Fruit fly (Drosophila melanogaster) whole organism, prepupa: ENCODE results near the gene Cyp6a18.

ENCODE experiments used
- Blimp-1 ChIP-seq: fragments of 200-800 bp; sonication (Bioruptor generic); optimal IDR thresholded peaks from 3 replicates; lab custom pipeline; 2017; ENCODE audit warnings: missing biosample characterization, missing genetic modification characterization, mild to moderate bottlenecking, moderate library complexity, missing genetic modification reagents
- CG11294 ChIP-seq: fragments of 200-800 bp; sonication (Bioruptor generic); IDR thresholded peaks from 2 replicates; pipeline ENCODE4 v1.3.6; 2022; ENCODE audit warnings: missing biosample characterization, missing genetic modification characterization
- CG6808 ChIP-seq: fragments of 200-800 bp; sonication (Bioruptor generic); optimal IDR thresholded peaks from 3 replicates; lab custom pipeline; 2017; ENCODE audit warnings: missing biosample characterization, missing genetic modification characterization, mild to moderate bottlenecking, moderate library complexity, missing genetic modification reagents
- Eip93F ChIP-seq: fragments of 200-800 bp; sonication (Bioruptor generic); optimal IDR thresholded peaks from 2 replicates; lab custom pipeline; 2016; ENCODE audit warnings: missing biosample characterization, mild to moderate bottlenecking, missing genetic modification characterization
- Ets21C ChIP-seq: fragments of 200-800 bp; sonication (Bioruptor generic); optimal IDR thresholded peaks from 3 replicates; lab custom pipeline; 2016; ENCODE audit warnings: missing biosample characterization, missing genetic modification characterization
- Ets96B ChIP-seq: fragments of 200-800 bp; optimal IDR thresholded peaks from 2 replicates; lab custom pipeline; 2019; ENCODE audit warnings: missing biosample characterization, mild to moderate bottlenecking, missing genetic modification characterization, moderate library complexity
- Hr38 ChIP-seq: sonication (Bioruptor generic); optimal IDR thresholded peaks from 2 replicates; lab custom pipeline; 2016; ENCODE audit warnings: missing biosample characterization, missing genetic modification characterization
- Sox14 ChIP-seq: fragments of 200-800 bp; sonication (Bioruptor generic); optimal IDR thresholded peaks from 3 replicates; lab custom pipeline; 2016; ENCODE audit warnings: missing biosample characterization, missing genetic modification characterization
- dac ChIP-seq: fragments of 200-800 bp; sonication (Bioruptor generic); optimal IDR thresholded peaks from 2 replicates; lab custom pipeline; 2017; ENCODE audit warnings: missing biosample characterization, mild to moderate bottlenecking, missing genetic modification characterization
- eg ChIP-seq: fragments of 200-800 bp; sonication (Bioruptor generic); IDR thresholded peaks from 3 replicates; pipeline ENCODE4 v1.3.6; 2022; ENCODE audit warnings: missing biosample characterization, missing genetic modification characterization
- lz ChIP-seq: fragments of 200-800 bp; sonication (Bioruptor generic); optimal IDR thresholded peaks from 3 replicates; lab custom pipeline; 2016; ENCODE audit warnings: missing biosample characterization, missing genetic modification characterization
- salr ChIP-seq, 2 experiments: fragments of 200-800 bp; sonication (Bioruptor generic); optimal IDR thresholded peaks; 3 replicates each; lab custom pipeline; 2016 to 2018; ENCODE audit warnings: missing biosample characterization in 2 of 2, missing genetic modification characterization in 2 of 2, mild to moderate bottlenecking in 1 of 2
- spab ChIP-seq: fragments of 200-800 bp; sonication (Bioruptor generic); optimal IDR thresholded peaks from 2 replicates; lab custom pipeline; 2017; ENCODE audit warnings: missing biosample characterization, mild to moderate bottlenecking, missing genetic modification characterization, missing genetic modification reagents

DNA sequence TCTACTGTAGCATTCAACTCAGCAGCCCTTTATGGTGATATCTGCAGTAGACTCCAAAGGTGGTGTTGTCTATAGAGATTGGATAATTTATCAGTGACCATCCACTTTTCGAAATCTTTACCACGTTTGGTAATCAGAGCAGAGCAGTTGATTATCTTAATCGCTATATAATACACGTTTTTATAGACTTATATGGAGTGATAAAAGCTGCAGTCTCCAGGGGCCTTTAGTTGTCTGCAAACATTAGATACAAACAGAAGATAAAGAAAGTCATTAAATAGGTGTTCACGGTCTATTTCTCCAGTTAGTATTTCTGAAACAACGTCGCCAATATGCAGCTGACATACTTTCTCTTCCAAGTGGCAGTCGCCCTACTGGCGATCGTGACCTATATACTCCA lies at the start of gene Cyp6a18:
- TF ChIP-seq spab (no peak), dac (no peak), Blimp-1 (GFP tag; lab: Kevin White, UChicago) (no peak), CG6808 (no peak), Hr38 (GFP tag; lab: Kevin White, UChicago) (no peak), Eip93F (GFP tag; lab: Kevin White, UChicago) (no peak), Sox14 (no peak), eg (GFP tag; lab: Robert Waterston, UW) (no peak), CG11294 (no peak), Ets96B (tag; lab: Kevin White, UChicago) (no peak), lz (no peak), salr (GFP tag; optimal IDR thresholded peaks at IDR 0.05; lab: Kevin White, UChicago) (no peak), Ets21C (GFP tag; lab: Kevin White, UChicago) (no peak)
